Worm (Caenorhabditis elegans) whole organism, L4/young adult: Measurements from ENCODE around the gene R52.5.

Experiments
- dao-5 ChIP-seq: sonication (generic microtip); optimal IDR thresholded peaks from 2 replicates; lab custom pipeline; 2016; ENCODE audit warnings: missing genotype, missing genetic modification characterization, moderate library complexity, missing compliant biosample characterization
- him-1 ChIP-seq: sonication (generic microtip); optimal IDR thresholded peaks from 2 replicates; lab custom pipeline; 2016; ENCODE audit warnings: missing genotype, missing genetic modification reagents, missing genetic modification characterization, missing compliant biosample characterization

DNA sequence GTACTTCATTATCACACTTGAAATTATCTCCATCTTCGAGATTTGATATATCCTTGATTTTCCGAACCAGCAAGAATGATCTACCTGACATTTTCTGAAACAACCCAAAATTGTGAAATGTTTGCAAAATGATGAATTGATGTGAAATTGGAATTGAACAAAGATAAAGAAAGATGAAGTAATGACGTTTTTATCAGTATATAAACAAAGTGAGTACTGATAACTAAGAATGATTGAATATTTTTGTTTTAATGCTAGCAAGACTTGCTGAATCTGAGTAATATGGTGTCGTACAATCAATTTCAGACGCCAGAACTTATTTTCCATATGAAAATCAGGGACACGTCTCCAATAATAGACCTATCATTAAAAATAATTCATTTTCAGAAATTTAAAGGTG is 12.2 kb upstream of the R52.5 start, which contains the start of gene math-37:
- no peak for TF ChIP-seq him-1 (tag; lab: Kevin White, UChicago)
- TF ChIP-seq dao-5 (tag; lab: Kevin White, UChicago) = no peak
